Fruit fly (Drosophila melanogaster): ENCODE measurements around the gene natalisin.

dm6 chr3R:14418293-14418692, at the start of gene natalisin:
- TF ChIP-seq usp (GFP tag; optimal IDR thresholded peaks at IDR 0.05): no peak
- TF ChIP-seq pan (optimal IDR thresholded peaks at IDR 0.05): no peak

Measured in whole organism.